Fruit fly (Drosophila melanogaster) whole organism, embryonic: ENCODE measurements around the gene CG7264.

Source experiments
- CG10462 ChIP-seq: fragments of 200-800 bp; sonication (Bioruptor generic); optimal IDR thresholded peaks from 2 replicates; lab custom pipeline; 2016; ENCODE audit warnings: missing biosample characterization, missing genetic modification characterization
- CG11456 ChIP-seq: fragments of 200-800 bp; sonication (Bioruptor generic); IDR thresholded peaks from 3 replicates; pipeline ENCODE4 v1.3.6; 2022; ENCODE audit warnings: missing biosample characterization, missing genetic modification characterization
- CG12104 ChIP-seq: fragments of 200-800 bp; sonication (Bioruptor generic); optimal IDR thresholded peaks from 3 replicates; lab custom pipeline; 2016; ENCODE audit warnings: missing biosample characterization, missing genetic modification characterization
- CG13287 ChIP-seq: fragments of 200-800 bp; sonication (Bioruptor generic); IDR thresholded peaks from 2 replicates; pipeline ENCODE4 v1.3.6; 2022; ENCODE audit warnings: missing biosample characterization, missing genetic modification characterization; ENCODE audit not compliant: partially characterized antibody
- CG13296 ChIP-seq: fragments of 200-800 bp; sonication (Bioruptor generic); optimal IDR thresholded peaks from 3 replicates; lab custom pipeline; 2018; ENCODE audit warnings: missing biosample characterization, mild to moderate bottlenecking, missing genetic modification characterization
- CG13624 ChIP-seq: fragments of 200-800 bp; sonication (Bioruptor generic); optimal IDR thresholded peaks from 2 replicates; lab custom pipeline; 2016; ENCODE audit warnings: missing biosample characterization, missing genetic modification characterization
- CG14441 ChIP-seq: fragments of 200-800 bp; sonication (Bioruptor generic); IDR thresholded peaks from 2 replicates; pipeline ENCODE4 v1.3.6; 2022; ENCODE audit warnings: missing biosample characterization, missing genetic modification characterization
- CG14965 ChIP-seq: fragments of 200-800 bp; sonication (Bioruptor generic); optimal IDR thresholded peaks from 2 replicates; lab custom pipeline; 2016; ENCODE audit warnings: missing biosample characterization, missing genetic modification characterization, borderline replicate concordance
- CG1602 ChIP-seq: fragments of 200-800 bp; sonication (Bioruptor generic); optimal IDR thresholded peaks from 3 replicates; lab custom pipeline; 2016; ENCODE audit warnings: missing biosample characterization, missing genetic modification characterization
- CG1603 ChIP-seq: fragments of 200-800 bp; sonication (Bioruptor generic); optimal IDR thresholded peaks from 2 replicates; lab custom pipeline; 2019; ENCODE audit warnings: missing biosample characterization, mild to moderate bottlenecking, missing genetic modification characterization, moderate library complexity
- CG17568 ChIP-seq: fragments of 200-800 bp; sonication (Bioruptor generic); optimal IDR thresholded peaks from 2 replicates; lab custom pipeline; 2018; ENCODE audit warnings: missing biosample characterization, mild to moderate bottlenecking, missing genetic modification characterization, moderate library complexity
- CG17612 ChIP-seq: fragments of 200-800 bp; sonication (Bioruptor generic); IDR thresholded peaks from 2 replicates; pipeline ENCODE4 v1.3.6; 2022; ENCODE audit warnings: missing biosample characterization, missing genetic modification characterization
- CG18764 ChIP-seq: fragments of 200-800 bp; sonication (Bioruptor generic); optimal IDR thresholded peaks from 3 replicates; lab custom pipeline; 2016; ENCODE audit warnings: missing biosample characterization, missing genetic modification characterization
- CG2889 ChIP-seq: fragments of 200-800 bp; sonication (Bioruptor generic); IDR thresholded peaks from 3 replicates; pipeline ENCODE4 v1.3.6; 2022; ENCODE audit warnings: missing biosample characterization, missing genetic modification characterization
- CG32532 ChIP-seq: fragments of 200-800 bp; sonication (Bioruptor generic); IDR thresholded peaks from 2 replicates; pipeline ENCODE4 v1.3.6; 2022; ENCODE audit warnings: missing biosample characterization, missing genetic modification characterization
- CG33213 ChIP-seq: fragments of 200-800 bp; sonication (Bioruptor generic); optimal IDR thresholded peaks from 3 replicates; lab custom pipeline; 2016; ENCODE audit warnings: missing biosample characterization, missing genetic modification characterization
- CG34422 ChIP-seq: fragments of 200-800 bp; sonication (Bioruptor generic); IDR thresholded peaks from 3 replicates; pipeline ENCODE4 v1.3.6; 2022; ENCODE audit warnings: missing biosample characterization, missing genetic modification characterization
- CG3726 ChIP-seq: fragments of 200-800 bp; sonication (Bioruptor generic); IDR thresholded peaks from 3 replicates; pipeline ENCODE4, ENCODE4 v1.3.6; 2022; ENCODE audit warnings: missing biosample characterization, missing genetic modification characterization
- CG4360 ChIP-seq: fragments of 200-800 bp; sonication (Bioruptor generic); IDR thresholded peaks from 2 replicates; pipeline ENCODE4 v1.3.6; 2022; ENCODE audit warnings: missing biosample characterization, missing genetic modification characterization
- CG6791 ChIP-seq: fragments of 200-800 bp; sonication (Bioruptor generic); IDR thresholded peaks from 3 replicates; pipeline ENCODE4 v1.3.6; 2022; ENCODE audit warnings: missing biosample characterization, missing genetic modification characterization; ENCODE audit not compliant: partially characterized antibody
- CG7271 ChIP-seq: fragments of 200-800 bp; sonication (Bioruptor generic); optimal IDR thresholded peaks from 2 replicates; lab custom pipeline; 2018; ENCODE audit warnings: missing biosample characterization, mild to moderate bottlenecking, missing genetic modification characterization, moderate library complexity
- CG8765 ChIP-seq: fragments of 200-800 bp; sonication (Bioruptor generic); IDR thresholded peaks from 2 replicates; pipeline ENCODE4 v1.3.6; 2022; ENCODE audit warnings: missing biosample characterization, missing genetic modification characterization
- Chrac-16 ChIP-seq: fragments of 200-800 bp; sonication (Bioruptor generic); optimal IDR thresholded peaks from 3 replicates; lab custom pipeline; 2016; ENCODE audit warnings: missing biosample characterization, missing genetic modification characterization
- CoRest ChIP-seq: fragments of 200-800 bp; sonication (Bioruptor generic); optimal IDR thresholded peaks from 3 replicates; lab custom pipeline; 2018; ENCODE audit warnings: missing biosample characterization, mild to moderate bottlenecking, missing genetic modification characterization, moderate library complexity
- D19B ChIP-seq: fragments of 200-800 bp; sonication (Bioruptor generic); optimal IDR thresholded peaks from 2 replicates; lab custom pipeline; 2017; ENCODE audit warnings: missing biosample characterization, mild to moderate bottlenecking, missing genetic modification characterization
- Dad ChIP-seq: fragments of 200-800 bp; sonication (Bioruptor generic); optimal IDR thresholded peaks from 3 replicates; lab custom pipeline; 2016; ENCODE audit warnings: missing biosample characterization, missing genetic modification characterization
- Drgx ChIP-seq: fragments of 200-800 bp; sonication (Bioruptor generic); IDR thresholded peaks from 2 replicates; pipeline ENCODE4 v1.3.6; 2022; ENCODE audit warnings: missing biosample characterization, missing genetic modification characterization
- Ets97D ChIP-seq: fragments of 200-800 bp; sonication (Bioruptor generic); optimal IDR thresholded peaks from 3 replicates; lab custom pipeline; 2016; ENCODE audit warnings: missing biosample characterization, missing genetic modification characterization
- Gug ChIP-seq: fragments of 200-800 bp; sonication (Bioruptor generic); IDR thresholded peaks from 4 replicates; pipeline ENCODE4 v1.3.6; 2022; ENCODE audit warnings: missing biosample characterization, missing genetic modification characterization
- H15 ChIP-seq: fragments of 200-800 bp; sonication (Bioruptor generic); IDR thresholded peaks from 3 replicates; pipeline ENCODE4 v1.3.6; 2022; ENCODE audit warnings: missing biosample characterization, missing genetic modification characterization
- HLH54F ChIP-seq: fragments of 200-800 bp; sonication (Bioruptor generic); optimal IDR thresholded peaks from 3 replicates; lab custom pipeline; 2016; ENCODE audit warnings: missing biosample characterization, missing genetic modification characterization
- Myb ChIP-seq: fragments of 200-800 bp; sonication (Bioruptor generic); optimal IDR thresholded peaks from 2 replicates; lab custom pipeline; 2016; ENCODE audit warnings: missing biosample characterization, missing genetic modification characterization
- NC2α ChIP-seq: fragments of 200-800 bp; sonication (Bioruptor generic); optimal IDR thresholded peaks from 2 replicates; lab custom pipeline; 2016; ENCODE audit warnings: missing biosample characterization, missing genetic modification characterization
- Nf-YC ChIP-seq: fragments of 200-800 bp; optimal IDR thresholded peaks from 3 replicates; lab custom pipeline; 2019; ENCODE audit warnings: missing biosample characterization, mild to moderate bottlenecking, missing genetic modification characterization, moderate library complexity
- Side ChIP-seq: fragments of 200-800 bp; sonication (Bioruptor generic); optimal IDR thresholded peaks from 2 replicates; lab custom pipeline; 2016; ENCODE audit warnings: missing biosample characterization, missing genetic modification characterization
- Sry-β ChIP-seq: fragments of 200-800 bp; sonication (Bioruptor generic); optimal IDR thresholded peaks from 2 replicates; lab custom pipeline; 2018; ENCODE audit warnings: missing biosample characterization, mild to moderate bottlenecking, missing genetic modification characterization, moderate library complexity
- Taf1 ChIP-seq: fragments of 200-800 bp; sonication (Bioruptor generic); IDR thresholded peaks from 2 replicates; pipeline ENCODE4 v1.3.6; 2022; ENCODE audit warnings: missing biosample characterization, missing genetic modification characterization
- bcd ChIP-seq: fragments of 200-800 bp; sonication (Bioruptor generic); optimal IDR thresholded peaks from 2 replicates; lab custom pipeline; 2017; ENCODE audit warnings: missing biosample characterization, mild to moderate bottlenecking, missing genetic modification characterization
- gce ChIP-seq: fragments of 200-800 bp; sonication (Bioruptor generic); IDR thresholded peaks from 3 replicates; pipeline ENCODE4 v1.3.6; 2022; ENCODE audit warnings: missing biosample characterization, missing genetic modification characterization
- gfzf ChIP-seq: fragments of 200-800 bp; sonication (Bioruptor generic); optimal IDR thresholded peaks from 2 replicates; lab custom pipeline; 2016; ENCODE audit warnings: missing biosample characterization, mild to moderate bottlenecking, missing genetic modification characterization, moderate library complexity
- gt ChIP-seq: fragments of 200-800 bp; sonication (Bioruptor generic); IDR thresholded peaks from 2 replicates; pipeline ENCODE4 v1.3.6; 2022; ENCODE audit warnings: missing biosample characterization, missing genetic modification characterization
- inv ChIP-seq: fragments of 200-800 bp; sonication (Bioruptor generic); IDR thresholded peaks from 2 replicates; pipeline ENCODE4 v1.3.6; 2022; ENCODE audit warnings: missing biosample characterization, missing genetic modification characterization; ENCODE audit not compliant: partially characterized antibody
- nom ChIP-seq: fragments of 200-800 bp; sonication (Bioruptor generic); optimal IDR thresholded peaks from 2 replicates; lab custom pipeline; 2017; ENCODE audit warnings: missing biosample characterization, missing genetic modification characterization, mild to moderate bottlenecking, moderate library complexity, missing genetic modification reagents
- onecut ChIP-seq: fragments of 200-800 bp; sonication (Bioruptor generic); IDR thresholded peaks from 2 replicates; pipeline ENCODE4 v1.3.6; 2022; ENCODE audit warnings: missing biosample characterization, missing genetic modification characterization
- pfk ChIP-seq: fragments of 200-800 bp; sonication (Bioruptor generic); optimal IDR thresholded peaks from 2 replicates; lab custom pipeline; 2018; ENCODE audit warnings: missing biosample characterization, mild to moderate bottlenecking, missing genetic modification characterization, moderate library complexity
- phol ChIP-seq: fragments of 200-800 bp; sonication (Bioruptor generic); optimal IDR thresholded peaks from 3 replicates; lab custom pipeline; 2018; ENCODE audit warnings: missing biosample characterization, mild to moderate bottlenecking, missing genetic modification characterization, moderate library complexity
- sima ChIP-seq: fragments of 200-800 bp; sonication (Bioruptor generic); optimal IDR thresholded peaks from 2 replicates; lab custom pipeline; 2016; ENCODE audit warnings: missing biosample characterization, missing genetic modification characterization
- ttk ChIP-seq: fragments of 200-800 bp; sonication (Bioruptor generic); IDR thresholded peaks from 2 replicates; pipeline ENCODE4 v2.1.2; 2022; ENCODE audit warnings: missing biosample characterization, missing genetic modification characterization
- vfl ChIP-seq: fragments of 200-800 bp; sonication (Bioruptor generic); optimal IDR thresholded peaks from 2 replicates; lab custom pipeline; 2016; ENCODE audit warnings: missing biosample characterization, missing genetic modification characterization
- zen ChIP-seq: fragments of 200-800 bp; sonication (Bioruptor generic); optimal IDR thresholded peaks from 3 replicates; lab custom pipeline; 2018; ENCODE audit warnings: missing biosample characterization, mild to moderate bottlenecking, missing genetic modification characterization, moderate library complexity
- zf30C ChIP-seq: fragments of 200-800 bp; sonication (Bioruptor generic); optimal IDR thresholded peaks from 3 replicates; lab custom pipeline; 2018; ENCODE audit warnings: missing biosample characterization, mild to moderate bottlenecking, missing genetic modification characterization
- zfh2 ChIP-seq: fragments of 200-800 bp; sonication (Bioruptor generic); optimal IDR thresholded peaks from 2 replicates; lab custom pipeline; 2016; ENCODE audit warnings: missing biosample characterization, missing genetic modification characterization

Gene CG7264

DNA sequence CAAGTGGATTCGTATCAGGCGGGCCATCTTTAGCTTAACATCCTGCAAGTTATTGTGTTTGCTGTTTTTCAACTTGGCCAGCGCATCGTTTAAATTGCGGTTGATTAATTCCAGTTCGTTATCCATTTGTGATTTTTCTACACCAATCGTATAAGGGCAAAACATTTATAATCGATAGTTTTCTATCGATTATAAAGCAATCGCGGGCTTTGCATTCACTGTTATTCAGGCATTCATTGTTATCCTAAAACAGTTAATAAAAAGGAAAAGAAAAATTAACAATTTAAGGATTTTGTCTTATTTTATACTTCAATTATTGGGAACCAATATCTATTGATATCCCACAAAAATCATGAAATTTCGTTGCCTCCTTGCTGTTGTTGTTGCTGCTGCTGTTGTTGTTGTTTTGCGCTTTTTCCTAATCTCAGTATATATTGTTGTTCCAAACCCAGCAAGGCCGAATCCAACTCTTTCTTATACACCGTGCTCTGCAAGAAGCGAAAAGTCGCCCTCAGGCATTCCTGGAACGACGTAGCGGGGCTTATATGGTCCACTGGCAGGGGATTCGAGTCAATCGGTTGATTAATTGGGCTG, 3.2 kb upstream of the CG7264 start, which contains the start of gene CG32095 (continued):
- TF ChIP-seq Side = no peak
- no peak for TF ChIP-seq CG17612
- TF ChIP-seq gt = no peak
- TF ChIP-seq Chrac-16 = no peak
- TF ChIP-seq CG17568 (GFP tag; lab: Kevin White, UChicago) = no peak
- TF ChIP-seq zfh2 = no peak
- TF ChIP-seq nom (GFP tag; lab: Kevin White, UChicago) = peak; percentile 12
- no peak for TF ChIP-seq CG32532
- TF ChIP-seq Myb (GFP tag; lab: Kevin White, UChicago) = peak; percentile 34
- TF ChIP-seq CG34422 (GFP tag; lab: Robert Waterston, UW) = no peak
- no peak for TF ChIP-seq Dad (GFP tag; lab: Kevin White, UChicago)
- peak; percentile 90 for TF ChIP-seq CG13287 (GFP tag; lab: Robert Waterston, UW)
- no peak for TF ChIP-seq CG14965 (GFP tag; lab: Kevin White, UChicago)
- no peak for TF ChIP-seq CG11456 (GFP tag; lab: Robert Waterston, UW)
- no peak for TF ChIP-seq CG33213 (GFP tag; lab: Kevin White, UChicago)
- TF ChIP-seq CG2889 (GFP tag; lab: Robert Waterston, UW) = no peak
- peak; percentile 28 for TF ChIP-seq CG10462 (GFP tag; lab: Kevin White, UChicago)
- no peak for TF ChIP-seq CG12104 (GFP tag; lab: Kevin White, UChicago)
- TF ChIP-seq Nf-YC (tag; lab: Kevin White, UChicago) = peak; percentile 80
- TF ChIP-seq Taf1 (GFP tag; lab: Robert Waterston, UW) = no peak
- no peak for TF ChIP-seq bcd (GFP tag; lab: Kevin White, UChicago)
- TF ChIP-seq gfzf (GFP tag; lab: Kevin White, UChicago) = peak; percentile 46
- TF ChIP-seq Ets97D (GFP tag; lab: Kevin White, UChicago) = no peak
- peak; percentile 67 for TF ChIP-seq inv
- no peak for TF ChIP-seq Sry-β
- TF ChIP-seq phol (tag; lab: Kevin White, UChicago) = peak; percentile 12
- no peak for TF ChIP-seq D19B (GFP tag; lab: Kevin White, UChicago)
- TF ChIP-seq CG18764 = no peak
- no peak for TF ChIP-seq sima (GFP tag; lab: Kevin White, UChicago)
- TF ChIP-seq ttk (GFP tag; lab: Robert Waterston, UW) = no peak
- TF ChIP-seq pfk (GFP tag; lab: Kevin White, UChicago) = no peak
- peak; percentile 22 for TF ChIP-seq CG1603 (tag; lab: Kevin White, UChicago)
- no peak for TF ChIP-seq NC2α (GFP tag; lab: Kevin White, UChicago)
- TF ChIP-seq gce = no peak
- no peak for TF ChIP-seq zen (tag; lab: Kevin White, UChicago)
- TF ChIP-seq Drgx = no peak
- TF ChIP-seq CG7271 (tag; lab: Kevin White, UChicago) = no peak
- TF ChIP-seq CG3726 = no peak
- TF ChIP-seq Gug (GFP tag; lab: Robert Waterston, UW) = no peak
- peak; percentile 76 for TF ChIP-seq CG4360
- TF ChIP-seq CG1602 = no peak
- TF ChIP-seq HLH54F (GFP tag; lab: Kevin White, UChicago) = no peak
- no peak for TF ChIP-seq vfl
- no peak for TF ChIP-seq H15
- TF ChIP-seq CG14441 (GFP tag; lab: Robert Waterston, UW) = no peak
- TF ChIP-seq onecut (GFP tag; lab: Robert Waterston, UW) = no peak
- no peak for TF ChIP-seq CG13296
- peak; percentile 78 for TF ChIP-seq CG6791 (GFP tag; lab: Robert Waterston, UW)
- no peak for TF ChIP-seq CoRest (tag; lab: Kevin White, UChicago)
- TF ChIP-seq CG13624 (GFP tag; lab: Kevin White, UChicago) = no peak
- TF ChIP-seq CG8765 (GFP tag; lab: Robert Waterston, UW) = no peak
- TF ChIP-seq zf30C (GFP tag; lab: Kevin White, UChicago) = no peak
